Fruit fly (Drosophila melanogaster) whole organism, adult: ENCODE data around the gene MED30.

Experiments used
- CG11617 ChIP-seq: fragments of 200-800 bp; sonication (Bioruptor generic); optimal IDR thresholded peaks from 2 replicates; lab custom pipeline; 2017; ENCODE audit warnings: mild to moderate bottlenecking, missing biosample characterization, missing genetic modification reagents, missing genetic modification characterization
- CG12768 ChIP-seq: fragments of 200-800 bp; sonication (Bioruptor generic); optimal IDR thresholded peaks from 2 replicates; lab custom pipeline; 2017; ENCODE audit warnings: missing biosample characterization, missing genetic modification characterization, mild to moderate bottlenecking, moderate library complexity, missing genetic modification reagents
- CG14711 ChIP-seq: fragments of 200-800 bp; sonication (Bioruptor generic); optimal IDR thresholded peaks from 2 replicates; lab custom pipeline; 2018; ENCODE audit warnings: missing biosample characterization, mild to moderate bottlenecking, missing genetic modification characterization, moderate library complexity
- CG1620 ChIP-seq: fragments of 200-800 bp; sonication (Bioruptor generic); optimal IDR thresholded peaks from 2 replicates; lab custom pipeline; 2016; ENCODE audit warnings: missing biosample characterization, missing genetic modification characterization
- CG33017 ChIP-seq: fragments of 200-800 bp; sonication (Bioruptor generic); optimal IDR thresholded peaks from 2 replicates; lab custom pipeline; 2018; ENCODE audit warnings: missing biosample characterization, mild to moderate bottlenecking, missing genetic modification characterization, moderate library complexity
- CG5204 ChIP-seq: fragments of 200-800 bp; sonication (Bioruptor generic); optimal IDR thresholded peaks from 2 replicates; lab custom pipeline; 2016; ENCODE audit warnings: missing biosample characterization, missing genetic modification characterization
- CG7045 ChIP-seq: fragments of 200-800 bp; sonication (Bioruptor generic); optimal IDR thresholded peaks from 2 replicates; lab custom pipeline; 2017; ENCODE audit warnings: missing biosample characterization, mild to moderate bottlenecking, missing genetic modification characterization
- CG7101 ChIP-seq: fragments of 200-800 bp; sonication (Bioruptor generic); optimal IDR thresholded peaks from 2 replicates; lab custom pipeline; 2018; ENCODE audit warnings: missing biosample characterization, mild to moderate bottlenecking, missing genetic modification characterization, moderate library complexity
- Clk ChIP-seq: fragments of 200-800 bp; sonication (Bioruptor generic); optimal IDR thresholded peaks from 2 replicates; lab custom pipeline; 2017; ENCODE audit warnings: missing biosample characterization, missing genetic modification characterization
- Crg-1 ChIP-seq: fragments of 200-800 bp; sonication (Bioruptor generic); optimal IDR thresholded peaks from 2 replicates; lab custom pipeline; 2016; ENCODE audit warnings: missing biosample characterization, missing genetic modification characterization
- Hr96 ChIP-seq: fragments of 200-800 bp; sonication (Bioruptor generic); optimal IDR thresholded peaks from 2 replicates; lab custom pipeline; 2016; ENCODE audit warnings: missing biosample characterization, missing genetic modification characterization
- Mnt ChIP-seq: fragments of 200-800 bp; sonication (Bioruptor generic); optimal IDR thresholded peaks from 2 replicates; lab custom pipeline; 2016; ENCODE audit warnings: missing biosample characterization, mild to moderate bottlenecking, missing genetic modification characterization
- bab1 ChIP-seq: fragments of 200-800 bp; sonication (Bioruptor generic); optimal IDR thresholded peaks from 3 replicates; lab custom pipeline; 2019; ENCODE audit warnings: missing biosample characterization, mild to moderate bottlenecking, missing genetic modification characterization, moderate library complexity
- cic ChIP-seq: fragments of 200-800 bp; sonication (Bioruptor generic); optimal IDR thresholded peaks from 2 replicates; lab custom pipeline; 2017; ENCODE audit warnings: missing biosample characterization, mild to moderate bottlenecking, missing genetic modification characterization, moderate library complexity
- cnc ChIP-seq, 2 experiments: fragments of >200 bp; optimal IDR thresholded peaks; 2 replicates each; lab custom pipeline; 2017
- kay ChIP-seq: fragments of 200-800 bp; sonication (Bioruptor generic); peaks from one replicate; lab custom pipeline; 2016; ENCODE audit warnings: missing biosample characterization, missing genetic modification characterization, borderline replicate concordance
- ovo ChIP-seq: fragments of 200-800 bp; sonication (Bioruptor generic); optimal IDR thresholded peaks from 2 replicates; lab custom pipeline; 2016; ENCODE audit warnings: missing biosample characterization, missing genetic modification characterization
- pad ChIP-seq: fragments of 200-800 bp; sonication (Bioruptor generic); optimal IDR thresholded peaks from 3 replicates; lab custom pipeline; 2017; ENCODE audit warnings: missing biosample characterization, missing genetic modification characterization, mild to moderate bottlenecking, moderate library complexity, missing genetic modification reagents
- tj ChIP-seq: fragments of 200-800 bp; sonication (Bioruptor generic); optimal IDR thresholded peaks from 3 replicates; lab custom pipeline; 2017; ENCODE audit warnings: missing biosample characterization, mild to moderate bottlenecking, missing genetic modification characterization, moderate library complexity
- toe ChIP-seq: fragments of 200-800 bp; sonication (Bioruptor generic); optimal IDR thresholded peaks from 2 replicates; lab custom pipeline; 2016; ENCODE audit warnings: missing biosample characterization, missing genetic modification characterization

The MED30 gene

DNA sequence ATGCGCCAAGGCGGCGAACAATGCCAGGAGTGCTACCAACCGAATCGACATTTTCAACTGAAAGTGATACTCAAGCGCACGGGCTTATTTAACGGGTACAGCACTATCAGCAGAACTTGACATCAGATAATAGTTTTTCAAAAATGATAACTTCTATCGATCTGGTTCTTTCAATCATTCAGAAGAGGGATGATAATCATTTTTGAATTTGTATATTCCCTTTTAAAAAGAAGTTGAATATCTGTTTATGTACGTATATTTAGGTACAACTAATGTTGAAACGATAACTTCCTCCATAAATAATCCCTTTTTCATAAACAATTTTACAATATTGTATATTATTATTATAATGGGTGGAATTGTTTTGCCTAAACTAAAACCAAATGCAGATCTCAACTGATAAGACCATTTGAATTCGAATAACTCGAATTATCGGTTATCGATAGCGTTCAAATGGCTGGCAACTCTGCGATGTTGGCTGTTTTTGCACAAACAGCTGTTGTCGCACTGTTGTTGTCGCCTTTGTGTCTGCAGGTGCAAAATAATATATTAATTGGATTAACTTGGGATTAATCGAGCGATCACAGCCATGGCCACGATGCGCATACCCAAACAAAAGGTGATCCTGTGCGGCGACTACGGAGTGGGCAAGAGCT is 36.3 kb upstream of the MED30 start, which contains the start of the genes CG32483 and RabX6:
Gene CG32483 (minus strand): TSS at position 51 of the 656 bp plus-strand sequence.
Gene RabX6 (plus strand): TSS at position 487 of the 656 bp plus-strand sequence.
- TF ChIP-seq bab1 (GFP tag; lab: Kevin White, UChicago) (peak; percentile 36), kay (no peak), CG14711 (tag; lab: Kevin White, UChicago) (peak; percentile 73), toe (no peak), CG11617 (no peak), Mnt (no peak), cic (GFP tag; lab: Kevin White, UChicago) (no peak), ovo (GFP tag; lab: Kevin White, UChicago) (no peak), Clk (GFP tag; lab: Kevin White, UChicago) (no peak)

- TF ChIP-seq CG5204 (GFP tag; lab: Kevin White, UChicago) = no peak
- no peak for TF ChIP-seq cnc (optimal IDR thresholded peaks at IDR 0.05; lab: Kevin White, UChicago)
- TF ChIP-seq cic (GFP tag; lab: Kevin White, UChicago) = no peak
- TF ChIP-seq CG12768 (GFP tag; lab: Kevin White, UChicago) = no peak
- no peak for TF ChIP-seq CG1620
- TF ChIP-seq pad (GFP tag; lab: Kevin White, UChicago) = no peak
- no peak for TF ChIP-seq toe
- TF ChIP-seq CG33017 (tag; lab: Kevin White, UChicago) = no peak
- TF ChIP-seq CG14711 (tag; lab: Kevin White, UChicago) = no peak
- TF ChIP-seq bab1 (GFP tag; lab: Kevin White, UChicago) = no peak
- TF ChIP-seq Crg-1 = no peak
- TF ChIP-seq kay = no peak
- TF ChIP-seq Hr96 (GFP tag; lab: Kevin White, UChicago) = no peak
- TF ChIP-seq Mnt = no peak
Measured at dm6 chr3L:687858-688257, 34.0 kb upstream of the MED30 start, which contains the start of gene hiro. Gene hiro (minus strand): TSS chr3L:687958.

DNA sequence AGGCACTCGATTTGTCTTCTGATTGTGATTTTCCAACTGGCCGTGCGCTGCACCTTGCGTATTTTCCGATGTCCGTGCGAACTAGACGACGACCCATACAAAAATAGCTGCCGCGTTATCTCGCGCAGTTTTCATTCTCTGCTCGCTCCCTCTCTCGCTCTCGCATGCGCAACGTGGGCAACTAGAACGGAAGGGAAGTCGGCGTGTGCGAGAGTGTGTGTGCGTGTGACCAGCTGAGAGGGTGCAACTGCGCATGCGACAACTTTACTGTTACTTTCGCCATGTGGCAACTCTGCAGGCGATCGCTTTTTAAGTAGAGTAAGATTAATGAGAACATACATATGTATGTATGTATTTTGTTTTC is 31.5 kb upstream of the MED30 start, which contains the start of gene ebd1:
Gene ebd1 (minus strand): TSS at position 109 of the 364 bp plus-strand sequence.
- TF ChIP-seq Mnt (peak; percentile 25), pad (GFP tag; lab: Kevin White, UChicago) (peak; percentile 30), CG5204 (GFP tag; lab: Kevin White, UChicago) (no peak), Hr96 (GFP tag; lab: Kevin White, UChicago) (no peak), CG14711 (tag; lab: Kevin White, UChicago) (peak; percentile 52), ovo (GFP tag; lab: Kevin White, UChicago) (peak; percentile 92), tj (GFP tag; lab: Kevin White, UChicago) (peak; percentile 31)

DNA sequence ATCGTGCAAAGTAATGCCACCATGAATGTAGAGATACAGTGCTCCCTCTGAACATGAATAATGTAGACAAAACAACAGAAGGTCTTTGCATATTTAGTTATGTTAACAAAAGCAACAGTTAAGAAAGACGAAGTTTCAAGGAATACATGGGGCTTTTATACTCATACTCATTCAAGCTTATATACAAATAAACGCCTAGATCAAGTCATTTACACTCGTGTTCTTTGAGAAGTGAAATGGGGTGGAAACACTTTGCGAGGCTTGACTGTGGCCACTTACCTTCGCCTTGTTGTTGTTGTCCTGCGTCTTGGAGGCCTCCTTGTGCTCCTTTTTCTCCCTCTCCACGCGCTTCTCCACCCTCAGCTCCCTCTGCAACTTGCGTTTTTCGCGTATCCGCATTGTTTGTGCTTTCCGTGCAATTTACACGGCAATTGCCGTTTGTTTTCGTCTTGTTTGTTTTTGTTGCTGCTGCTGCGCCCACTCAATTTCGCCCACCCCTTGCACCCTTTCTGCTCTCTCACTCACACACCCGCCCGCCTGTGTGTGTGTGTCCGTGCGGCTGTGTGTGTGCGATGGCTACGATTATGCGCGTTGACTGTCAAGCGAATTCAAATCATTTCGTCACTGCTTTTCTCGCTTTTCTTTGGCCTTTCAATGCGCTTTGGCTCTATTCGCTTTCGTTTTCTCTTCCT is 31.0 kb upstream of the MED30 start:
- peak; percentile 1 for TF ChIP-seq Mnt
- TF ChIP-seq tj (GFP tag; lab: Kevin White, UChicago) = peak; percentile 56
- peak; percentile 3 for TF ChIP-seq Hr96 (GFP tag; lab: Kevin White, UChicago)
- TF ChIP-seq CG7101 (tag; lab: Kevin White, UChicago) = no peak

DNA sequence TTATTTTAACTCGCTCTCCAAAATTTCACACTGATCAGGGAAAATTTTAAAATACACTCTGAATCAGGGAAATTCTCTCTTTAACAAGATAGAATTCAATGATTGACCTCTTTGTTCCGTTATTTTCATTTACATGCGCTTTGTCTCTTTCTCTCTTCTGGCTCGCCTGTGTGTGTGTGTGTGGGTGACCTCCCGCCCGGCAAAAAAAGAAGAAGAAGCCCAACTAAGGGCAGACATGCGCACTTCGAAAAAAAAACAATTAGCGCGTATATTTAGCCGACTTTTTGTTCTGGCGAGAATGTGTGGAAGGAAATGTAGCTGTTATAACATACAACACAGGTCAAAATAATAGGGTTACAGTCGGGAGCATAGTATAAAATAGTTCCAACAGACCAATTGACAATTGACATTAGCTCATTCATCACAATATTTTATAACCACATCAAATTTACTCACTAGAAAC is 28.6 kb upstream of the MED30 start, which contains the start of gene CG3386:
Gene CG3386 (minus strand): TSS at position 51 of the 463 bp plus-strand sequence.
- TF ChIP-seq ovo (GFP tag; lab: Kevin White, UChicago) (peak; percentile 85), cnc (optimal IDR thresholded peaks at IDR 0.05; lab: Kevin White, UChicago) (no peak)

DNA sequence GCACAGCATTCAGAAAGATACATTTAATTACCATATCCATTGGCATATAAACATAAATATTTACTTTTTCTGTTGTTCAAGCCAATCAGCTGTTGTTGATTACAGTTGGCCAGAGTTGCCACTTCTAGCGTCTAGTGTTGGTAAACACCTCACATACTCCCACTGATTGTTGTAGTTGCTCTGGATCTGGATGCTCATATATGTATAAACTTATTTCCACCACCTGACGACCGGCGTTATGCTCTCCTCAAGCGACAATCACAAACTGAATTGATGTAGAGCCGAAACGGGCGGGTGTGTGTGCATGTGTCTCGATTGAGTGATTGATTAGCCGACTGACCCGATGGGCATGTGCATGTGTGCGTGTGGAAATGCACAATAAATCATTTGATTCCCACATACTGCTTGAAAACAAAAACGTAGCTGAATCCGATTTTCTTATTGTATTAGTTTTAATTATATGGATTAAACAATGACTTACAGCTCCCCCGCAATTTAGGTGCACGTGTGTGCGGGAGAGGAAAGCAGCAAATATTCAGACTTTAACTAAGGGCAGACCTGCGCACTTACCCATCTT is 28.0 kb upstream of the MED30 start:
- TF ChIP-seq CG14711 (tag; lab: Kevin White, UChicago) (peak; percentile 91), CG12768 (GFP tag; lab: Kevin White, UChicago) (peak; percentile 62), CG11617 (peak; percentile 34), tj (GFP tag; lab: Kevin White, UChicago) (peak; percentile 15), Hr96 (GFP tag; lab: Kevin White, UChicago) (no peak), cic (GFP tag; lab: Kevin White, UChicago) (peak; percentile 41), bab1 (GFP tag; lab: Kevin White, UChicago) (no peak), pad (GFP tag; lab: Kevin White, UChicago) (peak; percentile 47), Crg-1 (peak; percentile 88), Mnt (peak; percentile 81), ovo (GFP tag; lab: Kevin White, UChicago) (peak; percentile 3), CG33017 (tag; lab: Kevin White, UChicago) (peak; percentile 57), CG7045 (GFP tag; lab: Kevin White, UChicago) (peak; percentile 42), CG7101 (tag; lab: Kevin White, UChicago) (peak; percentile 66), cnc (optimal IDR thresholded peaks at IDR 0.05; lab: Kevin White, UChicago) (no peak), Clk (GFP tag; lab: Kevin White, UChicago) (no peak), CG5204 (GFP tag; lab: Kevin White, UChicago) (peak; percentile 35), CG1620 (peak; percentile 72), kay (no peak), toe (peak; percentile 42)
